Fruit fly (Drosophila melanogaster) whole organism, pupa: Measurements from ENCODE around the gene CG15820.

Experiments
- CG12605 ChIP-seq: fragments of 200-800 bp; sonication (Bioruptor generic); IDR thresholded peaks from 2 replicates; pipeline ENCODE4 v1.3.6; 2022; ENCODE audit warnings: missing biosample characterization, missing genetic modification characterization
- CG13204 ChIP-seq: fragments of 200-800 bp; sonication (Bioruptor generic); optimal IDR thresholded peaks from 2 replicates; lab custom pipeline; 2018; ENCODE audit warnings: missing biosample characterization, mild to moderate bottlenecking, missing genetic modification characterization, moderate library complexity
- CG14655 ChIP-seq: fragments of 200-800 bp; sonication (Bioruptor generic); optimal IDR thresholded peaks from 3 replicates; lab custom pipeline; 2017; ENCODE audit warnings: mild to moderate bottlenecking, missing biosample characterization, missing genetic modification reagents, missing genetic modification characterization
- CG15710 ChIP-seq: fragments of 200-800 bp; sonication (Bioruptor generic); optimal IDR thresholded peaks from 2 replicates; lab custom pipeline; 2018; ENCODE audit warnings: missing biosample characterization, mild to moderate bottlenecking, missing genetic modification characterization, moderate library complexity
- CG17806 ChIP-seq: fragments of 200-800 bp; sonication (Bioruptor generic); optimal IDR thresholded peaks from 2 replicates; lab custom pipeline; 2018; ENCODE audit warnings: missing biosample characterization, mild to moderate bottlenecking, missing genetic modification characterization, moderate library complexity
- CG32121 ChIP-seq: fragments of 200-800 bp; sonication (Bioruptor generic); IDR thresholded peaks from 2 replicates; pipeline ENCODE4 v1.3.6; 2022; ENCODE audit warnings: missing biosample characterization, missing genetic modification characterization
- CG4496 ChIP-seq: fragments of 200-800 bp; sonication (Bioruptor generic); IDR thresholded peaks from 3 replicates; pipeline ENCODE4 v1.3.6; 2022; ENCODE audit warnings: missing biosample characterization, missing genetic modification characterization
- CG8159 ChIP-seq: fragments of 200-800 bp; sonication (Bioruptor generic); optimal IDR thresholded peaks from 3 replicates; lab custom pipeline; 2018; ENCODE audit warnings: missing biosample characterization, mild to moderate bottlenecking, missing genetic modification characterization, moderate library complexity
- CG8301 ChIP-seq: fragments of 200-800 bp; sonication (Bioruptor generic); optimal IDR thresholded peaks from 2 replicates; lab custom pipeline; 2018; ENCODE audit warnings: missing biosample characterization, mild to moderate bottlenecking, missing genetic modification characterization
- CG9948 ChIP-seq: fragments of 200-800 bp; sonication (Bioruptor generic); optimal IDR thresholded peaks from 2 replicates; lab custom pipeline; 2018; ENCODE audit warnings: missing biosample characterization, mild to moderate bottlenecking, missing genetic modification characterization, moderate library complexity
- D1 ChIP-seq: fragments of 200-800 bp; sonication (Bioruptor generic); optimal IDR thresholded peaks from 2 replicates; lab custom pipeline; 2018; ENCODE audit warnings: missing biosample characterization, mild to moderate bottlenecking, missing genetic modification characterization, moderate library complexity
- EcR ChIP-seq: fragments of 200-800 bp; sonication (Bioruptor generic); optimal IDR thresholded peaks from 3 replicates; lab custom pipeline; 2019; ENCODE audit warnings: missing biosample characterization, missing genetic modification characterization, mild to moderate bottlenecking, moderate library complexity, missing genetic modification reagents
- Ets98B ChIP-seq: fragments of 200-800 bp; sonication (Bioruptor generic); IDR thresholded peaks from 2 replicates; pipeline ENCODE4 v1.3.6; 2022; ENCODE audit warnings: missing biosample characterization, missing genetic modification characterization
- Pif1A ChIP-seq: fragments of 200-800 bp; sonication (Bioruptor generic); optimal IDR thresholded peaks from 3 replicates; lab custom pipeline; 2016; ENCODE audit warnings: missing biosample characterization, missing genetic modification characterization
- Pif1B ChIP-seq: fragments of 200-800 bp; sonication (Bioruptor generic); optimal IDR thresholded peaks from 3 replicates; lab custom pipeline; 2016; ENCODE audit warnings: missing biosample characterization, missing genetic modification characterization
- Snoo ChIP-seq: fragments of 200-800 bp; sonication (Bioruptor generic); optimal IDR thresholded peaks from 3 replicates; lab custom pipeline; 2017; ENCODE audit warnings: missing biosample characterization, mild to moderate bottlenecking, missing genetic modification characterization, inconsistent platforms
- fd96Ca ChIP-seq: fragments of 200-800 bp; sonication (Bioruptor generic); IDR thresholded peaks from 3 replicates; pipeline ENCODE4 v1.3.6; 2022; ENCODE audit warnings: missing biosample characterization, missing genetic modification characterization
- gl ChIP-seq: fragments of 200-800 bp; sonication (Bioruptor generic); optimal IDR thresholded peaks from 2 replicates; lab custom pipeline; 2018; ENCODE audit warnings: missing biosample characterization, mild to moderate bottlenecking, missing genetic modification characterization

Gene CG15820

dm6 chr3L:2144355-2144754 lies 29.8 kb downstream of the CG15820 start:
- TF ChIP-seq CG8159 = no peak
- TF ChIP-seq CG13204 (GFP tag; lab: Kevin White, UChicago) = no peak
- TF ChIP-seq Ets98B = no peak
- TF ChIP-seq, all 21 proteins: peak for 0

- TF ChIP-seq Snoo (tag; lab: Kevin White, UChicago) (no peak), D1 (tag; lab: Kevin White, UChicago) (no peak), CG14655 (GFP tag; lab: Kevin White, UChicago) (no peak), CG8301 (no peak), CG4496 (GFP tag; lab: Robert Waterston, UW) (no peak), Pif1B (no peak), CG32121 (no peak), CG13204 (GFP tag; lab: Kevin White, UChicago) (no peak), CG15710 (no peak), CG12605 (no peak), Pif1A (GFP tag; lab: Kevin White, UChicago) (no peak), CG9948 (tag; lab: Kevin White, UChicago) (no peak), CG17806 (no peak)
Measured at dm6 chr3L:2142435-2142834, 31.7 kb downstream of the CG15820 start.

DNA sequence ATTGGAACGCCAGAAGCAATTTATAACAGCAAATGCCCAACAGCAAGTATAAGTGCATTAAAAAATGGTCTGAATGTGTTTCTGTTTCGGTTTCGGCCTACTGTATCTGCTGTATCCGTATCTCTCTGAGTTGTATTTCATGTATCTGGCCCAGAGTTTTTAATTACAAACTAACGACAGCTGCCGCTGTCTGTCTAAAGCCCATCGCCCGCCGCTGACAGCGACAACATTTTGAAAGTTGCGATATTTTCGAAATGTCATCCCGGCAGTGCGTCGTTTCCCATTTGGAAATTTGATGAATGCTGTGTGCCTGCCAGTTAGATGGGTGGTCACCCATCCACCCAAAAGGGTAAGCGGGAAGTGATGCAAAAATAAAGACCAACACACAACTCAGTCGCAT lies 37.7 kb downstream of the CG15820 start:
- no peak for TF ChIP-seq CG13204 (GFP tag; lab: Kevin White, UChicago)
- TF ChIP-seq CG8301 = no peak
- no peak for TF ChIP-seq CG12605
- no peak for TF ChIP-seq gl (tag; lab: Kevin White, UChicago)
- TF ChIP-seq fd96Ca (GFP tag; lab: Robert Waterston, UW) = no peak
- TF ChIP-seq CG8159 = no peak
- no peak for TF ChIP-seq CG15710
- TF ChIP-seq Pif1A (GFP tag; lab: Kevin White, UChicago) = no peak
- TF ChIP-seq CG14655 (GFP tag; lab: Kevin White, UChicago) = no peak
- TF ChIP-seq CG4496 (GFP tag; lab: Robert Waterston, UW) = no peak
- TF ChIP-seq Pif1B = no peak
- TF ChIP-seq EcR = no peak
- TF ChIP-seq CG17806 = no peak
- TF ChIP-seq Snoo (tag; lab: Kevin White, UChicago) = no peak
